Fruit fly (Drosophila melanogaster): Measurements from ENCODE around the gene ogre.

- TF ChIP-seq usp (GFP tag; optimal IDR thresholded peaks at IDR 0.05) (no peak), Dll (optimal IDR thresholded peaks at IDR 0.05) (no peak), CG8478 (optimal IDR thresholded peaks at IDR 0.05) (no peak)
Observed at dm6 chrX:6990105-6990504, 1.0 kb downstream of the ogre start.

All from whole organism.